Worm (Caenorhabditis elegans) whole organism, late embryonic: ENCODE data around the gene Y51B9A.9.

ENCODE experiments used
- K09A11.1 ChIP-seq: sonication (generic microtip); optimal IDR thresholded peaks from 2 replicates; lab custom pipeline; 2017; ENCODE audit warnings: antibody characterized with exemption, mild to moderate bottlenecking, missing genetic modification characterization, missing compliant biosample characterization; ENCODE audit not compliant: insufficient read depth
- elt-4 ChIP-seq: sonication (generic microtip); optimal IDR thresholded peaks from 2 replicates; lab custom pipeline; 2016; ENCODE audit warnings: missing genetic modification characterization, missing compliant biosample characterization
- fkh-10 ChIP-seq: fragments of 150-350 bp; optimal IDR thresholded peaks from 2 replicates; lab custom pipeline; 2014; ENCODE audit warnings: missing biosample characterization, missing genetic modification reagents, missing genetic modification characterization
- hlh-6 ChIP-seq: sonication (generic microtip); optimal IDR thresholded peaks from 2 replicates; lab custom pipeline; 2016; ENCODE audit warnings: missing genotype, missing genetic modification characterization, missing compliant biosample characterization
- lin-11 ChIP-seq: fragments of 200-800 bp; sonication (Bioruptor generic); optimal IDR thresholded peaks from 2 replicates; lab custom pipeline; 2018; ENCODE audit warnings: mild to moderate bottlenecking, missing genetic modification characterization, missing compliant biosample characterization
- unc-3 ChIP-seq, 2 experiments: fragments of 200-800 bp in 1 of 2; sonication (Bioruptor generic) in 1 of 2; sonication (generic microtip) in 1 of 2; conservative IDR thresholded peaks in 1 of 2; optimal IDR thresholded peaks in 1 of 2; 2 replicates each; pipeline versions ENCODE4 v1.3.6 to Lab custom; 2016 to 2022; ENCODE audit warnings: missing compliant biosample characterization in 2 of 2, missing genetic modification characterization in 2 of 2, missing genetic modification reagents in 1 of 2

- TF ChIP-seq K09A11.1 (tag; lab: Kevin White, UChicago) (no peak), hlh-6 (no peak), fkh-10 (no peak), elt-4 (tag; lab: Kevin White, UChicago) (no peak), lin-11 (no peak), unc-3 (GFP tag; conservative IDR thresholded peaks at IDR 0.05; lab: Robert Waterston, UW) (no peak), unc-3 (tag; optimal IDR thresholded peaks at IDR 0.05; lab: Kevin White, UChicago) (no peak)
Measured at ce11 chrII:9443522-9443921, 46.1 kb upstream of the Y51B9A.9 start, which contains the start of gene chil-15.
